Fruit fly (Drosophila melanogaster) whole organism, pupa: Measurements from ENCODE around the gene CG13796.
A peak's percentile ranks its signal among the peaks of the same experiment; 100 is the strongest.
"Not testable (repeated sequence)": the region's sequence is repeated elsewhere in the genome, so short reads cannot be mapped to it uniquely, and the experiment has no call there.

Experiments
- CG10348 ChIP-seq: fragments of 200-800 bp; sonication (Bioruptor generic); IDR thresholded peaks from 2 replicates; pipeline ENCODE4 v1.3.6; 2022; ENCODE audit warnings: missing biosample characterization, missing genetic modification characterization
- CG12605 ChIP-seq: fragments of 200-800 bp; sonication (Bioruptor generic); IDR thresholded peaks from 2 replicates; pipeline ENCODE4 v1.3.6; 2022; ENCODE audit warnings: missing biosample characterization, missing genetic modification characterization
- CG13204 ChIP-seq: fragments of 200-800 bp; sonication (Bioruptor generic); optimal IDR thresholded peaks from 2 replicates; lab custom pipeline; 2018; ENCODE audit warnings: missing biosample characterization, mild to moderate bottlenecking, missing genetic modification characterization, moderate library complexity
- CG14655 ChIP-seq: fragments of 200-800 bp; sonication (Bioruptor generic); optimal IDR thresholded peaks from 3 replicates; lab custom pipeline; 2017; ENCODE audit warnings: mild to moderate bottlenecking, missing biosample characterization, missing genetic modification reagents, missing genetic modification characterization
- CG15710 ChIP-seq: fragments of 200-800 bp; sonication (Bioruptor generic); optimal IDR thresholded peaks from 2 replicates; lab custom pipeline; 2018; ENCODE audit warnings: missing biosample characterization, mild to moderate bottlenecking, missing genetic modification characterization, moderate library complexity
- CG17806 ChIP-seq: fragments of 200-800 bp; sonication (Bioruptor generic); optimal IDR thresholded peaks from 2 replicates; lab custom pipeline; 2018; ENCODE audit warnings: missing biosample characterization, mild to moderate bottlenecking, missing genetic modification characterization, moderate library complexity
- CG32121 ChIP-seq: fragments of 200-800 bp; sonication (Bioruptor generic); IDR thresholded peaks from 2 replicates; pipeline ENCODE4 v1.3.6; 2022; ENCODE audit warnings: missing biosample characterization, missing genetic modification characterization
- CG34367 ChIP-seq: fragments of 200-800 bp; sonication (Bioruptor generic); optimal IDR thresholded peaks from 2 replicates; lab custom pipeline; 2018; ENCODE audit warnings: missing biosample characterization, mild to moderate bottlenecking, missing genetic modification characterization
- CG8301 ChIP-seq: fragments of 200-800 bp; sonication (Bioruptor generic); optimal IDR thresholded peaks from 2 replicates; lab custom pipeline; 2018; ENCODE audit warnings: missing biosample characterization, mild to moderate bottlenecking, missing genetic modification characterization
- CG9948 ChIP-seq: fragments of 200-800 bp; sonication (Bioruptor generic); optimal IDR thresholded peaks from 2 replicates; lab custom pipeline; 2018; ENCODE audit warnings: missing biosample characterization, mild to moderate bottlenecking, missing genetic modification characterization, moderate library complexity
- EcR ChIP-seq: fragments of 200-800 bp; sonication (Bioruptor generic); optimal IDR thresholded peaks from 3 replicates; lab custom pipeline; 2019; ENCODE audit warnings: missing biosample characterization, missing genetic modification characterization, mild to moderate bottlenecking, moderate library complexity, missing genetic modification reagents
- Ets98B ChIP-seq: fragments of 200-800 bp; sonication (Bioruptor generic); IDR thresholded peaks from 2 replicates; pipeline ENCODE4 v1.3.6; 2022; ENCODE audit warnings: missing biosample characterization, missing genetic modification characterization
- Pif1A ChIP-seq: fragments of 200-800 bp; sonication (Bioruptor generic); optimal IDR thresholded peaks from 3 replicates; lab custom pipeline; 2016; ENCODE audit warnings: missing biosample characterization, missing genetic modification characterization
- Pif1B ChIP-seq: fragments of 200-800 bp; sonication (Bioruptor generic); optimal IDR thresholded peaks from 3 replicates; lab custom pipeline; 2016; ENCODE audit warnings: missing biosample characterization, missing genetic modification characterization
- Snoo ChIP-seq: fragments of 200-800 bp; sonication (Bioruptor generic); optimal IDR thresholded peaks from 3 replicates; lab custom pipeline; 2017; ENCODE audit warnings: missing biosample characterization, mild to moderate bottlenecking, missing genetic modification characterization, inconsistent platforms
- fd96Ca ChIP-seq: fragments of 200-800 bp; sonication (Bioruptor generic); IDR thresholded peaks from 3 replicates; pipeline ENCODE4 v1.3.6; 2022; ENCODE audit warnings: missing biosample characterization, missing genetic modification characterization
- gl ChIP-seq: fragments of 200-800 bp; sonication (Bioruptor generic); optimal IDR thresholded peaks from 2 replicates; lab custom pipeline; 2018; ENCODE audit warnings: missing biosample characterization, mild to moderate bottlenecking, missing genetic modification characterization
- rn ChIP-seq: fragments of 200-800 bp; sonication (Bioruptor generic); IDR thresholded peaks from 2 replicates; pipeline ENCODE4 v1.3.6; 2022; ENCODE audit warnings: missing biosample characterization, missing genetic modification characterization

Gene CG13796

dm6 chr2L:7744208-7744607 is 11.7 kb upstream of the CG13796 start:
- TF ChIP-seq EcR (GFP tag; lab: Kevin White, UChicago), result no peak
- no peak for TF ChIP-seq CG15710 (tag; lab: Kevin White, UChicago)
- TF ChIP-seq CG10348 (GFP tag; lab: Robert Waterston, UW), result no peak
- TF ChIP-seq rn (GFP tag; lab: Robert Waterston, UW), result peak; percentile 26; the same call in 1 of the 2 replicates
- no peak for TF ChIP-seq CG9948 (tag; lab: Kevin White, UChicago)

- TF ChIP-seq CG9948 (tag; lab: Kevin White, UChicago), result no peak
- TF ChIP-seq fd96Ca (GFP tag; lab: Robert Waterston, UW), result no peak
- TF ChIP-seq CG32121 (GFP tag; lab: Robert Waterston, UW), result no peak
- TF ChIP-seq CG10348 (GFP tag; lab: Robert Waterston, UW), result no peak
- TF ChIP-seq CG12605 (GFP tag; lab: Robert Waterston, UW), result no peak
- TF ChIP-seq Ets98B (GFP tag; lab: Robert Waterston, UW), result no peak
- no peak for TF ChIP-seq CG15710 (tag; lab: Kevin White, UChicago)
- no peak for TF ChIP-seq Pif1A (GFP tag; lab: Kevin White, UChicago)
- TF ChIP-seq CG8301 (tag; lab: Kevin White, UChicago), result no peak
Observed at dm6 chr2L:7741437-7741836, 9.0 kb upstream of the CG13796 start, which contains the start of gene Acp1. Acp1 (minus strand) TSS chr2L:7741537.

DNA sequence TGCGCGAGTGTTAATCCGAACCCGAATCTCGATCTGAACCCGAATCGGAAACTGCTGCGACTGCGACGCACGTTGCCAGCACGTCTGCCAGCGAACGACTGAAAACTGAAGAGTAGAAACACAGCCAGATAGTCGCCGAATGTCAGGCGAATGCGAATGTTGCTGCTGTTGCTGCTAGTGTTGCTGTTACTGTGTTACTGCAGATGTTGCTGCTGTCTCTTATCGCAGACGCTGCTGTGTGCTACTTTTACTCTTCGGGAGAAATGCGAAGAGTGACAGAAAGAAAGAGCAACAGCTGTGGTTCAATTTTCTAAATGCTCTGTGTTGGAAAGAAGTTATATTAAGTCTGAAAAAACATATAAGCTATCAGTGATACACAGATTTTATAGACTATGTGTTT is 6.2 kb upstream of the CG13796 start, which contains the start of gene CG31904:
Gene CG31904 (minus strand): TSS at position 101 of the 400 bp plus-strand sequence.
- not testable (repeated sequence) for TF ChIP-seq EcR (GFP tag; lab: Kevin White, UChicago); Pif1B (GFP tag; lab: Kevin White, UChicago); CG10348 (GFP tag; lab: Robert Waterston, UW)

DNA sequence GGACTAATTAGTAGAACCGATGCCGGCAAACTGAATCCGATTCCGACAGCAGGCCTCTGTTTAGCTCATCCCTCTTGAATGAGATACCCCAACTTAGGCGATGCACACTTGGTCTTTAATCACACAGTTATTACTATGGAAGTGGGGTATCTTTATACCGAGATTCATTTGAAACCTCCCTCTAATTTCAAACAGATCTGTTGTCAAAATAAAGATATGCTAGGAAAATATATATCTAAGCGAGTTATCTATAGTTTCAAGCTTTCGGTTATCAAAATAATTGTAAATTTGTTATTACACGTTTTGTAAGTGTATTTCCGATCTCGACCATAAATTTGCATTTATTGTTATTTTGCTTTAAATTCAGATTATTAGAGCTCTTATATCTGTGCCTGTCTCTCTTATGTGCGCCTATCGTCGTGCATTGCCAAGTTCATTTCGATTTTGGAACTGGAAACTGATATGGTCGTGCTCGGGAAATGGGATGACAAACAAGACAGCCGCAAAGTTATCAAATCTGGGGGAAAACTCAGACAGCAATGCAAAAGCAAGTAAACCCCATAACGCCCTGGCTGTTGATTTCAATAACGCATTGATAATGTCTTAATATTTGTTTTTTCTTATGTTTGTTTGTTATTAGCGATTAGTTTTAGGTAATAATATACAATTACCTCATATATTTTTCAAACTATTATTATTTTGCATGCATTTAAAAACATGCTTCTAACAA is 6.0 kb downstream of the CG13796 start, which contains the start of gene CG13795:
Gene CG13795 (minus strand): TSS at position 31 of the 730 bp plus-strand sequence.
- TF ChIP-seq Pif1B (GFP tag; lab: Kevin White, UChicago) (no peak), CG14655 (GFP tag; lab: Kevin White, UChicago) (peak; percentile 17)
- TF ChIP-seq, all 21 proteins: peak for 1

dm6 chr2L:7722723-7723122 is 9.7 kb downstream of the CG13796 start, which contains the start of gene CG13794:
CG13794 (minus strand) TSS chr2L:7722823.
- TF ChIP-seq Pif1B (GFP tag; lab: Kevin White, UChicago), result no peak
- TF ChIP-seq rn (GFP tag; lab: Robert Waterston, UW), result no peak
- TF ChIP-seq EcR (GFP tag; lab: Kevin White, UChicago), result no peak
- no peak for TF ChIP-seq CG34367 (tag; lab: Kevin White, UChicago)
- no peak for TF ChIP-seq CG13204 (GFP tag; lab: Kevin White, UChicago)
- no peak for TF ChIP-seq Pif1A (GFP tag; lab: Kevin White, UChicago)
- TF ChIP-seq Snoo (tag; lab: Kevin White, UChicago), result no peak
- no peak for TF ChIP-seq CG17806 (tag; lab: Kevin White, UChicago)
- TF ChIP-seq CG14655 (GFP tag; lab: Kevin White, UChicago), result no peak

DNA sequence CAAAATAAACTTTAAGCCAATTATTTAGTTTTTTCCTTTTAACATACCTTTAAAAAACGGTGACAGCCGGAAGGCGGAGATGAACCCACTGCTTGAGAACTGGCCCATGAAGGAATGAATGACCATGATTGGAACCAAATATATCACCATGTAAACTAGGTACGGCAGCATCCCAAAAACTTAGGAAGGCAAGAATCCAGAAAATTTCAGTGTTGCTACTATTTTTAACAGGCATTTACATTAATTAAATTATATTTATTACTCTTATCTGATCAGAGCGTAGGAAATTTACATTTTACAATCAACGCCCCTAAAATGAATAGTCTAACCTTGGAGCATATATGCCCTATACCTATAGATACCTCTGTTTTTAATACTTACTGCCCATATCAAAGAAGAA is 10.4 kb downstream of the CG13796 start:
- TF ChIP-seq CG8301 (tag; lab: Kevin White, UChicago) (no peak), fd96Ca (GFP tag; lab: Robert Waterston, UW) (no peak), CG9948 (tag; lab: Kevin White, UChicago) (no peak), CG17806 (tag; lab: Kevin White, UChicago) (no peak), Pif1B (GFP tag; lab: Kevin White, UChicago) (no peak), CG32121 (GFP tag; lab: Robert Waterston, UW) (no peak), gl (tag; lab: Kevin White, UChicago) (no peak), CG12605 (GFP tag; lab: Robert Waterston, UW) (no peak), EcR (GFP tag; lab: Kevin White, UChicago) (no peak), CG15710 (tag; lab: Kevin White, UChicago) (no peak), CG34367 (tag; lab: Kevin White, UChicago) (no peak), rn (GFP tag; lab: Robert Waterston, UW) (no peak)

- TF ChIP-seq rn (GFP tag; lab: Robert Waterston, UW) (no peak), Pif1A (GFP tag; lab: Kevin White, UChicago) (no peak), fd96Ca (GFP tag; lab: Robert Waterston, UW) (no peak), CG14655 (GFP tag; lab: Kevin White, UChicago) (no peak), Ets98B (GFP tag; lab: Robert Waterston, UW) (no peak)
- TF ChIP-seq, all 21 proteins: peak for 0
Observed at dm6 chr2L:7719387-7719786, 13.1 kb downstream of the CG13796 start, which contains the start of gene CG13793. CG13793 (minus strand) TSS chr2L:7719487.
